Worm (Caenorhabditis elegans) whole organism, L1 larva: Measurements from ENCODE around the gene C17E7.13.

Experiments used
- ama-1 ChIP-seq: fragments of 150-350 bp; optimal IDR thresholded peaks from 2 replicates; lab custom pipeline; 2014
- mdl-1 ChIP-seq, 2 experiments: fragments of 150-350 bp; optimal IDR thresholded peaks; 2 replicates each; lab custom pipeline; 2014 to 2017; ENCODE audit warnings: missing biosample characterization in 2 of 2, missing genetic modification characterization in 2 of 2, inconsistent platforms in 1 of 2
- unc-62 ChIP-seq: fragments of 150-350 bp; optimal IDR thresholded peaks from 2 replicates; lab custom pipeline; 2014; ENCODE audit warnings: missing biosample characterization, missing genetic modification reagents, missing genetic modification characterization

- TF ChIP-seq ama-1 (lab: Kevin White, UChicago), result no peak
- TF ChIP-seq mdl-1 (tag; optimal IDR thresholded peaks at IDR 0.05; lab: Kevin White, UChicago), result no peak
- no peak for TF ChIP-seq unc-62
Measured at ce11 chrV:3877242-3877641, 11.8 kb downstream of the C17E7.13 start.
